Worm (Caenorhabditis elegans): ENCODE data around the gene T22B2.3.

DNA sequence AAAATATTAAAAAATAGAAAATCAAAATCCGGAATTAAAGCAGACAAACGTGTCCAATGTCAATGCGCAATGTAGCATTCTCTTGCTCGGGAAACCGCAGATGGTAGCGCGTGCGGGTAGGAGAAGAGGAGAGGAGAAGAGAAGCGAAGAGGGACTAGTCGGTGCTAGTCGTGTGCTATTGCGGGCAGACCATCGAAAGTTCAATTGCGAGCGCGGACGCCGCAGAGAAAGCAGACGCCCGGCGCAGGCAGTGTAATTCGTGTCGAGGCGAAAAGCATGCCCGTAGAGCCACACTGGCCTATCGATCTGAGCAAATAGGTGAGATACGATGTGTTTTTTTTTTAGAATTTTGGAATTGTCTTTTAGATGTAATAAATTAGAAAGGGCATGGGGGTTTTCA is 28.6 kb downstream of the T22B2.3 start:
- no peak for TF ChIP-seq nhr-25 (tag; optimal IDR thresholded peaks at IDR 0.05; ENCODE audit: borderline replicate concordance, insufficient read depth)
- TF ChIP-seq ztf-11 (tag; optimal IDR thresholded peaks at IDR 0.05), result no peak
- TF ChIP-seq zag-1 (tag; optimal IDR thresholded peaks at IDR 0.05), result no peak
- TF ChIP-seq ztf-7 (tag; optimal IDR thresholded peaks at IDR 0.05), result no peak
- TF ChIP-seq dve-1 (tag; optimal IDR thresholded peaks at IDR 0.05; ENCODE audit: insufficient read depth), result peak; percentile 29
- TF ChIP-seq pqm-1 (tag; optimal IDR thresholded peaks at IDR 0.05), result no peak
- no peak; the same call in 1 of the 2 replicates for TF ChIP-seq egl-43 (GFP tag; IDR thresholded peaks at IDR 0.05)
- TF ChIP-seq pha-4 (GFP tag; IDR thresholded peaks at IDR 0.05), result peak; percentile 55; the same call in 1 of the 2 replicates
- no peak for TF ChIP-seq pha-4 (tag; optimal IDR thresholded peaks at IDR 0.05)
- TF ChIP-seq nhr-11 (tag; optimal IDR thresholded peaks at IDR 0.05), result peak; percentile 61
